Fruit fly (Drosophila melanogaster) ovary, adult (tissue): ENCODE measurements around the gene CG15296.
A peak's percentile ranks its signal among the peaks of the same experiment; 100 is the strongest.

ENCODE experiments used
- CG17801 ChIP-seq: fragments of 200-800 bp; optimal IDR thresholded peaks from 2 replicates; lab custom pipeline; 2019; ENCODE audit warnings: missing biosample characterization, mild to moderate bottlenecking, missing genetic modification characterization, moderate library complexity; ENCODE audit not compliant: partially characterized antibody

Gene CG15296

dm6 chrX:10566491-10566890, at the start of gene CG15296:
Gene CG15296 (minus strand): TSS chrX:10566591.
- TF ChIP-seq CG17801 (GFP tag; lab: Kevin White, UChicago) = no peak

DNA sequence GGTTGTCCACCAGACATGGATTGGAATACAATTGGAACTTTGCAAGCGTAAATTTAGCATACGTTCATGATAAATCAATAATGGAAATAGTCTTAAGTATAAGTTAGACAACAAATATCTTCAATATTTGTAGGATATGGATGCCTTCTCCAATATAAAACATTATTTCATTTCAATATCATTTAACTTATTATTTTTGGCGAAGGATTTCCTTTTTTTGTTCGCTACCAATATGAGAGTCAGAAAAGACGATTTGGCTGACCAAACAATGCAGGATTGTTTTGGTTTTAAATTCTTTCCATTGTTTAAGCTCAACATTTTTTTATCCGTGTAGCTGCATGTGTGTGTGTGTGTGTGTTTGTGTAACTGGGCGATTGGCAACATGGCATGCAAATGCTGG, 48.8 kb upstream of the CG15296 start:
- no peak for TF ChIP-seq CG17801 (GFP tag; lab: Kevin White, UChicago)

DNA sequence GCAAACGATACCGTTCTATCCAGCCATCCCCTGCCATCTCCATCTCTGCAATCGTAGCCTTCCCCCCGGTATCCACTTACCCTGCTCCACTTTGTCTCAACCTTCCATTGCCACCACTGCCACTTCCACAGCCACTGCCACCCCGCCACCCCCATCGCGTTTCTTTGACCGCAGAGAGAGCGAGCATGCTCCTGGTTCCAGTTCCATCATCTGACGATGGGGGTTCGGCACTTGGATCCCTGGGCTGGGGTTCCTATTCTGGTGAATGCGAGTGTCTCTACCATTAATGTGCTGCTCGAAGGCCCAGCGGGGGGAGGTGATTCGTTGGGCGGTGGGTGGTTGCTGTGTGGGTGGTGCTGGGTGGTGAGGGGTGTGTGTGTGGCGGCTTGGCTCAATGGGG, 47.2 kb upstream of the CG15296 start:
- no peak for TF ChIP-seq CG17801 (GFP tag; lab: Kevin White, UChicago)

- TF ChIP-seq CG17801 (GFP tag; lab: Kevin White, UChicago) = no peak
Measured at dm6 chrX:10607629-10608028, 41.2 kb upstream of the CG15296 start.

DNA sequence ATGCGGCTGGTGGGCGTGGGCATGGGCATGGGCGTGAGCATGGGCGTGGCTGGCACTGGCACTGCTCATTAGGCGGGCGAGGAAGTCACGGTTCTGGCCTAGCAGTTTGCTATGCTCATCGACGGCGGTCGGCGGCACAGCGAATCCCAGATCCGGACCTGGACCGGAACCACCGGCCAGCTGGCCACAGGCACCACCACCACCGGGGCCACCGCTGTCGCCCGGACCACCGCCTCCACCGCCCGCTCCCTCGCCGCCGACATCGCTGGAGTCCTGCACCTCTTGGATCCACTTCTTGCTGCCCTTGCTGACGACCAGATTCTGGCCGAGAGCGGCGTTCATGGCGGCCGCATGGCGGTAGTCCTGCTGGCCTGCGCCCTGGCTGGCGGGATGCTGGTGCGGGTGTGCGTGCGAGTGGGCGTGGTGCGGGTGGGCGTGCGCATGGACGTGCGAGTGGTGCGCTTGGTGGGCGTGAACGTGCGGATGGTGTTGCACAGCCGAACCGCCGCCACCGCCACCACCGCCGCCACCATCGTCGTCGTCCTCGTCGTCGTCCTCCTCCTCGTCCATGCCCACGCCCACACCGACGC, 40.6 kb upstream of the CG15296 start:
- TF ChIP-seq CG17801 (GFP tag; lab: Kevin White, UChicago) = no peak

DNA sequence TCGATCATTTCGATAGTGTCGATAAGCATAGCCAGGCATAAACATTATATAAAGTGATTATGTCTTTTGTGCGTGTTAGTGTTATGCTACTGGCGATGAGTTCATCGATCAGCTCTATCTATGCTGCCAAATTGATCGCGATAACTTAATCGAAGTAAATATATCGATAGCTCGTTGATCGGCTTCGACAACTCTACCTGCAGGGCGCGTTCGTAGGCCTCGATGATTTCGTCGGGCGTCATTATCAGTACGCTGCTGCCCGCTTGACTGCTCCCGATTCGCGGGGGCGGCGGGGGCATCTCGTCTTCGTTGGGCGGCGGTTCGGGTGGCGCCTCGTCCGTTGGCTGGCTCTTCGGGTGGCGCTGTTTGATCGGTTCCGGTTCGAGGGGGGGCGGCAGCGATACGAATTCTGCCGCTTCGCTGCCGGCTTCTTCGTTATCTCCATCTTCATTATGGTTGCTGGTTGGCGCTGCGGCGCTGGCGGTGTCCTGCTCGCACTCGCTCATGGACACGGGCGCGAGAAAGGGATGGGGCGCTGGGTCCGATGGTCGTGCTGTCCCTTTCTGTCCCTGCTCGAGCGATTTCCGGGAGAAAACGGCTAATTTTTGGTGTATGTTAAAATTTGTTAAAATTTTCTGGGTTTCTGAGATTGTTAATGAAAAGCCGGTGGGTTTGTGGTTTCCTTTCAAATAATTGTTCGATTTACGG, 35.8 kb upstream of the CG15296 start, which contains the start of gene CG1628:
Gene CG1628 (minus strand): TSS at position 658 of the 708 bp plus-strand sequence.
- no peak for TF ChIP-seq CG17801 (GFP tag; lab: Kevin White, UChicago)

DNA sequence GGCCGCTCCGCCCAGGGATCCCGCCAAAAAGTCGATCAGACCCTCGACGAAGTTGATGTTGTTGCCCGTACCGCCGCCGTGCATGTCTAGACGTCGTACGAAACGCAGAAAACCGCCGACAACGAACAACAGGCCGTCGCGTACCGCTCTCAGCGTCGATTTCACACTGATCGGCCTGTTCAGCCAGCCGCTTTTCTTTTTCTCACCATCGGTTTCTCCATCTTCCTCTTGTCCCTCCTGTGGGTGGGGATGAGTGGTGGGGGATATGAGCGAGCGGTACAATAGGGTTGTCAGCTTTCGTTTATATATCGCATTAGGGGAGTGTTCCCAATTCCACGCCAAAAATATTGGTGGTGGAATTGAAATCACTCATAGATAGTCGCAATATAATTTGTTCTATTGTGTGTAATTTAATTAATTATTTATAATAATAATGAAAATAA, 35.1 kb upstream of the CG15296 start:
- peak; percentile 20 for TF ChIP-seq CG17801 (GFP tag; lab: Kevin White, UChicago)

DNA sequence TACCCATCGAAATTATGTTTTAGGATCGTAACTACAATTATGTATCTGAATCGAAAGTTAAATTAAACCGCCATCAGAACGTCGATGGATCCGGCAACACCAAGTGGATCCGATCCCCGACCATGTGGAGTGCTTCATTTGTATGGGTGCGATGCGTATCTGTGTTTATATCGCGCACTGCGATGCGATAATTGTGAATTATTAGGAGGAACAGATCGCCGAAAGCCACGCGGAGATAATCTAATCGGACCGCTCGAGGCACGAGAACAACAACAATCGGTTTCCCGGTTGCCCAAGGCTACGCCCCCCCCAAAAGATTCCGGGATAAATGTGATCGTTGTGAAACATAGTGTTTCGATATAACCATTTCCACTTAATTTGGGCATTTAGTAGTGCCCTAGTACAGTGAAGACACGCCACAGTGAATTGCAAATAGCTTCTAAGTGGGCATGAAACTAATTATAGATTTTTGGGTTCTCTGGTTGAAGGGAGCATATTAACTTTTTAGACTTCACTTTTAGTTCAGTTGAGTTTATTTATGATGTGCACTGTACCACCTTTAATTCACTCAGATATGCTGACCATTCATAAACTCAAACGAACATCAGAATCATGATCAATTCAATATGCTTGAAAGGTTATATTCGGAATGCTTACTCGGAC, 34.0 kb upstream of the CG15296 start:
- TF ChIP-seq CG17801 (GFP tag; lab: Kevin White, UChicago) = peak; percentile 74

DNA sequence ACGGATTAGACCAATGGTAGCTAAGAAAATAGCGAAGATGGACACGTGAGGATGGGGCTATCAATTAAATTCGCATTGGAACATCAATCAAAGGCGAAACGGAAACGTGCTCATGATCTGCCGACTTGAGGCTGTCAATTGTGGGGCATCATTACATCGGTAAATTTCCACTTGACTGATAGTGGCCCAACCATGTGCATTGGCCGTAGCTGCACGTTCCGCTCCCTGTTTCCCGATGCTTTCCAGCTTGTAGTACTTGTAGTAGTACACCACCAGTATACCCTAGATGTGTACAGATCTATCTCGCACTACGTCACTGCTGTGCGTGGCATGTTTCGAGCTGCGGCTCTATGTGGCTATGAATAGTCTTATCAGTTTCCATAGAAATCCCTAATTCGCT, 32.9 kb upstream of the CG15296 start:
- no peak for TF ChIP-seq CG17801 (GFP tag; lab: Kevin White, UChicago)

dm6 chrX:10595813-10596212, 29.4 kb upstream of the CG15296 start, which contains the start of the genes Hmr and CG2124:
Gene Hmr (minus strand): TSS chrX:10595855.
Gene CG2124 (plus strand): TSS chrX:10596122.
- TF ChIP-seq CG17801 (GFP tag; lab: Kevin White, UChicago) = peak; percentile 7

dm6 chrX:10588789-10589188, 22.4 kb upstream of the CG15296 start, which contains the start of gene Rab9D:
Gene Rab9D (plus strand): TSS chrX:10589089.
- TF ChIP-seq CG17801 (GFP tag; lab: Kevin White, UChicago) = no peak

DNA sequence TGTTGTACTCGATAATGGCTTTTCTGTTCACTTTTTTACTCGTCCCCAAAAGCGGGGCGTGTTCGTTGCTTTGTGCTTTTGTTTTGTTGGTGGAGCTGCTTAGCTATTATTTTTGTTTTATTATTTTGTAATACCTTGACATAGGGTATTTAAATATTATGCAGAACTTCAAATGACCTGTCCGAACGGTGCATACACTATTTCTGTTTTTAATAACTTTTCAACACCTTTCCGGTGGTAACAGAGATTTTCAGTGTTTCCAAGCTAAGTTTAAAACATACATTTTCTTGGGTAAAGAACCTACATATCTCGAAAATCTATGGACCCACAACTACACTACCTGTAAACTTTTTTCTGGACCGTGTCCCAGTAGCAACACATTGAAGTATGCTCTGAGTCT, 21.1 kb upstream of the CG15296 start:
- TF ChIP-seq CG17801 (GFP tag; lab: Kevin White, UChicago) = peak; percentile 91

DNA sequence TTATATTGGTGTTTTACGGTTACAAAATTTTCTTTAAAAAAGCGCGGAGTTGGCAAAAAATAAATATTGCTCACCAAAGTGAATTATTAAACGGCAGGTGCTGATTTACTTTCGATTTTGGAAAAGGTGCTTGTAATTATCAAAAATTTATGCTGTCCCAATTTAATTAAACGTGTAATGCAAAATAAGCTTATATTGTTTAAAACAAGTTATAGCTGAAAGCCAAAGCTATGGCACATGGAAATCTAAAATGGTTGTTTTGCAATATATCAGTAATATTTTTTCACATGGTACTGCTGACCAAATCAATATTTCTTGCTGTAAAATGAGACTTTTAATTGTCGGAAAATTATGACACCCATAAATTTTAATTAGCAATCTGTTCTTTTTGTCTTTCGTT, 19.8 kb upstream of the CG15296 start:
- TF ChIP-seq CG17801 (GFP tag; lab: Kevin White, UChicago) = no peak

dm6 chrX:10585158-10585634, 18.8 kb upstream of the CG15296 start, which contains the start of gene spri:
Gene spri (minus strand): TSS chrX:10585422.
- peak; percentile 73 for TF ChIP-seq CG17801 (GFP tag; lab: Kevin White, UChicago)

- TF ChIP-seq CG17801 (GFP tag; lab: Kevin White, UChicago) = peak; percentile 44
Measured at dm6 chrX:10584461-10584860, 18.1 kb upstream of the CG15296 start.
